Worm (Caenorhabditis elegans) whole organism, early embryonic: ENCODE results near the gene C17C3.5.

Source experiments
- B0310.2 ChIP-seq: sonication (generic microtip); optimal IDR thresholded peaks from 2 replicates; lab custom pipeline; 2016; ENCODE audit warnings: mild to moderate bottlenecking, missing genetic modification characterization, missing compliant biosample characterization
- F13C5.2 ChIP-seq: sonication (generic microtip); optimal IDR thresholded peaks from 2 replicates; lab custom pipeline; 2017; ENCODE audit warnings: mild to moderate bottlenecking, missing genetic modification characterization, inconsistent platforms, missing compliant biosample characterization
- aly-1 ChIP-seq: sonication (generic microtip); optimal IDR thresholded peaks from 2 replicates; lab custom pipeline; 2016; ENCODE audit warnings: missing genetic modification characterization, missing compliant biosample characterization
- ama-1 ChIP-seq: fragments of 150-350 bp; optimal IDR thresholded peaks from 2 replicates; lab custom pipeline; 2014
- ceh-13 ChIP-seq: fragments of 200-800 bp; sonication (Bioruptor generic); optimal IDR thresholded peaks from 2 replicates; lab custom pipeline; 2018; ENCODE audit warnings: mild to moderate bottlenecking, missing genetic modification characterization, missing compliant biosample characterization
- ceh-36 ChIP-seq: sonication (generic microtip); optimal IDR thresholded peaks from 2 replicates; lab custom pipeline; 2016; ENCODE audit warnings: missing genetic modification characterization, inconsistent platforms, missing compliant biosample characterization
- ets-7 ChIP-seq: sonication (generic microtip); optimal IDR thresholded peaks from 2 replicates; lab custom pipeline; 2016; ENCODE audit warnings: missing genotype, missing genetic modification characterization, missing compliant biosample characterization
- flt-1 ChIP-seq: fragments of 200-800 bp; sonication (Bioruptor generic); IDR thresholded peaks from 2 replicates; pipeline ENCODE4 v1.3.6; 2022; ENCODE audit warnings: missing genetic modification characterization, missing compliant biosample characterization
- hmbx-1 ChIP-seq: sonication (generic microtip); optimal IDR thresholded peaks from 2 replicates; lab custom pipeline; 2016; ENCODE audit warnings: mild to moderate bottlenecking, missing genetic modification characterization, missing compliant biosample characterization
- hmg-4 ChIP-seq: fragments of 200-800 bp; sonication (Bioruptor generic); optimal IDR thresholded peaks from 2 replicates; lab custom pipeline; 2018; ENCODE audit warnings: mild to moderate bottlenecking, missing genetic modification characterization, missing compliant biosample characterization
- hnd-1 ChIP-seq: sonication (generic microtip); optimal IDR thresholded peaks from 2 replicates; lab custom pipeline; 2016; ENCODE audit warnings: missing genetic modification characterization, missing compliant biosample characterization
- pes-1 ChIP-seq: fragments of 200-800 bp; sonication (Bioruptor generic); IDR thresholded peaks from 2 replicates; pipeline ENCODE4 v1.3.6; 2022; ENCODE audit warnings: missing genetic modification reagents, missing genetic modification characterization, missing compliant biosample characterization
- scrt-1 ChIP-seq: fragments of 200-800 bp; sonication (Bioruptor generic); IDR thresholded peaks from 2 replicates; pipeline ENCODE4 v1.3.6; 2022; ENCODE audit warnings: missing genetic modification characterization, missing compliant biosample characterization
- sea-1 ChIP-seq: fragments of 200-800 bp; sonication (Bioruptor generic); conservative IDR thresholded peaks from 2 replicates; pipeline ENCODE4 v1.3.6; 2022; ENCODE audit warnings: missing genetic modification characterization, missing compliant biosample characterization
- tbx-11 ChIP-seq: fragments of 200-800 bp; sonication (Bioruptor generic); IDR thresholded peaks from 2 replicates; pipeline ENCODE4 v1.3.6; 2022; ENCODE audit warnings: missing genetic modification characterization, missing compliant biosample characterization
- tbx-37 ChIP-seq: fragments of 200-800 bp; sonication (Bioruptor generic); conservative IDR thresholded peaks from 2 replicates; pipeline ENCODE4 v1.3.6; 2022; ENCODE audit warnings: missing genetic modification reagents, missing genetic modification characterization, missing compliant biosample characterization
- tra-4 ChIP-seq: sonication (generic microtip); optimal IDR thresholded peaks from 2 replicates; lab custom pipeline; 2017; ENCODE audit warnings: missing genetic modification characterization, missing compliant biosample characterization

Gene C17C3.5

DNA sequence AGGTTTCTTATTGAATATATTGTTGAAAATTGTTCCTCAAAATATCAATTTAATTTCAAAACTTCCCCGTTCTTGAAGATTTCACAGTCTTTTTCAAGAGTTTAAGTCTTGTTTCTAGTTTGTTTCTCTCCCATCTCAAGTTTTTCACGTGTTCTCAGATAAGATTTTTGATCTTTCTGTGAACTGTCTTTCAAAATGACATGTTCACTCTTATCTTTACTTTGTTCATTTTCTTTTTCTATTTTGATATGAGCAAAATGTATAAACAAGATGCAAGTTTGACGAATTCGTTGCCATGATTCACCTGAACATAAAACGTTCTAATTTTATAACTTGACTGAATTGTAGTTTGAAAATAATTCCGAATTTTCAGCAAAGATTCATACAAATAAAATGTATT is 3.2 kb downstream of the C17C3.5 start:
- TF ChIP-seq aly-1 (tag; lab: Kevin White, UChicago) (no peak), tbx-11 (no peak), tra-4 (tag; lab: Kevin White, UChicago) (no peak), ama-1 (no peak), hmg-4 (GFP tag; lab: Kevin White, UChicago) (no peak), pes-1 (no peak), flt-1 (no peak), hmbx-1 (tag; lab: Kevin White, UChicago) (no peak), F13C5.2 (tag; lab: Kevin White, UChicago) (no peak), ceh-36 (tag; lab: Kevin White, UChicago) (no peak)

ce11 chrII:5555522-5555921 is 3.9 kb downstream of the C17C3.5 start:
- TF ChIP-seq ama-1 (no peak), ceh-36 (tag; lab: Kevin White, UChicago) (no peak), ets-7 (no peak), tbx-11 (no peak), hmg-4 (GFP tag; lab: Kevin White, UChicago) (no peak), flt-1 (no peak), ceh-13 (no peak), sea-1 (GFP tag; lab: Robert Waterston, UW) (no peak), aly-1 (tag; lab: Kevin White, UChicago) (no peak), pes-1 (no peak), hmbx-1 (tag; lab: Kevin White, UChicago) (no peak), hnd-1 (no peak), F13C5.2 (tag; lab: Kevin White, UChicago) (no peak)

ce11 chrII:5556431-5556830 is 4.8 kb downstream of the C17C3.5 start, which contains the start of gene ins-11:
Gene ins-11 (plus strand): TSS chrII:5556731.
- TF ChIP-seq tbx-11 (no peak), scrt-1 (GFP tag; lab: Robert Waterston, UW) (no peak), flt-1 (no peak), hnd-1 (no peak), ama-1 (no peak), sea-1 (GFP tag; lab: Robert Waterston, UW) (no peak), B0310.2 (tag; lab: Kevin White, UChicago) (no peak), hmg-4 (GFP tag; lab: Kevin White, UChicago) (no peak), tra-4 (tag; lab: Kevin White, UChicago) (no peak), aly-1 (tag; lab: Kevin White, UChicago) (no peak), ceh-36 (tag; lab: Kevin White, UChicago) (no peak), ets-7 (no peak), tbx-37 (GFP tag; lab: Robert Waterston, UW) (no peak), F13C5.2 (tag; lab: Kevin White, UChicago) (no peak), pes-1 (no peak), hmbx-1 (tag; lab: Kevin White, UChicago) (no peak), ceh-13 (no peak)

DNA sequence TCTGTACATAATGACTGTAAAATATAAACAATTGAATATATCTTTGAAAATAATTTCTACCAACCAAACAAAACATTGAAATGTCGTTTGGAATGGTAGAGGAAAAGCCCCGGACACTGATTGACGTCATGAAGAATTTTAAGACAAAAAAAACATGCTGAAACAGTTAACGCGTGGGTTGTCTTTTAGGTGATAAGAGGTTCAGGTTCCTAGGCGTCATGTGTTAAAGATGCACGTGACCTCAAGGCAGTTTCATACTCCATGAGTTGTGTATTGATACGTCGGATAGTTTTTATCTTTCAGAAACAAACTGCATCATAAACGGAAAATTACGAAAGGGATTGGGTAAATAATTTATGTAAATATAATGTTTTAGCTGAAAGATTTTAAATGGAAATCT is 5.5 kb downstream of the C17C3.5 start:
- TF ChIP-seq ama-1 (no peak), B0310.2 (tag; lab: Kevin White, UChicago) (no peak), sea-1 (GFP tag; lab: Robert Waterston, UW) (no peak)

DNA sequence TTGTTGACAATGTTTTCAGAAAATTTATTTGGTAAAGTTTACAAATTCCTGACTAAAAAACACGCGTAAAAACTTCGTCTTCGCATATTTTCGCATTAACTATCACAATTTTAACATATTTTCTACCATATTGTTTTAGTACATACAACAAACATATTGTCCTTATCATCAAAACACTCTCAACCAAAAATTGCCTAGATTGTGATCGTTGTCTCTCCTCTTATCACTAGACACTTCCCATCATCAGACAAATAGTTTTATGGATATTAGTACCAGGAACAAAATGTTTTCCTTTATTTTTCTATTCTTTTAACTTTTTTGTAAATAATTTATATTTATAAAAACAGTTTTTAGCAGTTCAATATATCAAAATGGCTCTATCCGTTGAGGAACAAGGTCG is 9.8 kb downstream of the C17C3.5 start, which contains the start of gene C17C3.3:
TSS of gene C17C3.3 (plus strand) at position 346 of the 400 bp plus-strand sequence.
- TF ChIP-seq tbx-37 (GFP tag; lab: Robert Waterston, UW): no peak
- TF ChIP-seq hmg-4 (GFP tag; lab: Kevin White, UChicago): no peak
- TF ChIP-seq hnd-1: no peak
- TF ChIP-seq tbx-11: no peak
- no peak for TF ChIP-seq sea-1 (GFP tag; lab: Robert Waterston, UW)
- TF ChIP-seq F13C5.2 (tag; lab: Kevin White, UChicago): no peak
- no peak for TF ChIP-seq pes-1
- TF ChIP-seq aly-1 (tag; lab: Kevin White, UChicago): no peak

- 0 out of 2 replicates have a peak, but pooled peaks have one; percentile 23 for TF ChIP-seq sea-1 (GFP tag; lab: Robert Waterston, UW)
- no peak for TF ChIP-seq ama-1
Measured at ce11 chrII:5565082-5565623, 13.5 kb downstream of the C17C3.5 start.

DNA sequence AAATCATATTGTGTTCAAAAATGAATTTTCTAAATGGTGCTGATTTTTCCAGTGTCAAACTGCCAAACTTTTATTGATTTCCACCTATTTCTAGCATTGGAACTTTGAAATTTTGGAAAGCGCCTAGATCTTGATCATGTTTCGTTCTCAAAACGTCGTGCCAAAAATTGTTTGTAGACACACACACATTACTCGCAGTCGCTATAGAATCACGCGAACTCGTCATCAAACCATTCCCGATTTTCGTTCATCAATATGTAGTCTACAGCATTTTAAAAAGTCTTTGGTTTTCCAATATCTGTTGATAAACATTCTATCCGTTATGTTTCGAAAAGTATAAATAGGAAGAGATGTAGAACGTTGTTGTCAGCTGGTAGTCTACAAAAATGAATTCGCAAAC is 18.7 kb downstream of the C17C3.5 start, which contains the start of the genes C17C3.1 and C17C3.15:
TSS of gene C17C3.1 (plus strand) at position 301 of the 400 bp plus-strand sequence.
TSS of gene C17C3.15 (plus strand) at position 383 of the 400 bp plus-strand sequence.
- no peak for TF ChIP-seq sea-1 (GFP tag; lab: Robert Waterston, UW)
- no peak for TF ChIP-seq ceh-36 (tag; lab: Kevin White, UChicago)
- no peak for TF ChIP-seq hmg-4 (GFP tag; lab: Kevin White, UChicago)
- no peak for TF ChIP-seq aly-1 (tag; lab: Kevin White, UChicago)
- TF ChIP-seq tra-4 (tag; lab: Kevin White, UChicago): no peak
- TF ChIP-seq F13C5.2 (tag; lab: Kevin White, UChicago): no peak
- no peak for TF ChIP-seq ceh-13
- TF ChIP-seq hnd-1: no peak
- no peak for TF ChIP-seq hmbx-1 (tag; lab: Kevin White, UChicago)
- TF ChIP-seq B0310.2 (tag; lab: Kevin White, UChicago): no peak
- TF ChIP-seq flt-1: no peak
- no peak for TF ChIP-seq ama-1
- TF ChIP-seq tbx-37 (GFP tag; lab: Robert Waterston, UW): no peak
- no peak for TF ChIP-seq tbx-11

ce11 chrII:5572082-5572746 is 20.6 kb downstream of the C17C3.5 start:
- TF ChIP-seq tbx-11 (no peak), hmg-4 (GFP tag; lab: Kevin White, UChicago) (no peak), ama-1 (no peak), ceh-13 (no peak), F13C5.2 (tag; lab: Kevin White, UChicago) (no peak), hnd-1 (no peak), pes-1 (no peak), tbx-37 (GFP tag; lab: Robert Waterston, UW) (no peak), sea-1 (GFP tag; lab: Robert Waterston, UW) (no peak), scrt-1 (GFP tag; lab: Robert Waterston, UW) (no peak), aly-1 (tag; lab: Kevin White, UChicago) (no peak), flt-1 (no peak), ets-7 (no peak), hmbx-1 (tag; lab: Kevin White, UChicago) (no peak), B0310.2 (tag; lab: Kevin White, UChicago) (no peak)
